Worm (Caenorhabditis elegans): ENCODE data around the gene C54D10.3.

- TF ChIP-seq him-1 (tag; optimal IDR thresholded peaks at IDR 0.05) (no peak), dao-5 (tag; optimal IDR thresholded peaks at IDR 0.05) (no peak), W03F9.2 (tag; optimal IDR thresholded peaks at IDR 0.05) (no peak)
These were observed 4.0 kb upstream of the C54D10.3 start for ce11 chrV:12414362-12414761.
